Fruit fly (Drosophila melanogaster): ENCODE results near the gene CG8135.

The CG8135 gene

dm6 chr3R:9404104-9404512 is at the start of gene CG8135, which contains the start of the genes CG9356 and BBIP1:
TSS of gene CG8135 (plus strand) at chr3R:9404385.
TSS of gene CG9356 (minus strand) at chr3R:9404269.
TSS of gene BBIP1 (plus strand) at chr3R:9404385.
- peak; percentile 36 for TF ChIP-seq CG33017 (tag; optimal IDR thresholded peaks at IDR 0.05)
- peak; percentile 83 for TF ChIP-seq CG11617 (GFP tag; optimal IDR thresholded peaks at IDR 0.05)
- peak; percentile 49 for TF ChIP-seq CG7045 (GFP tag; optimal IDR thresholded peaks at IDR 0.05)
- peak; percentile 73 for TF ChIP-seq ovo (GFP tag; optimal IDR thresholded peaks at IDR 0.05)
- peak; percentile 78 for TF ChIP-seq CG7101 (tag; optimal IDR thresholded peaks at IDR 0.05)
- no peak for TF ChIP-seq cnc (optimal IDR thresholded peaks at IDR 0.05)
- no peak for TF ChIP-seq Hr96 (GFP tag; optimal IDR thresholded peaks at IDR 0.05)
- peak; percentile 62 for TF ChIP-seq cic (GFP tag; optimal IDR thresholded peaks at IDR 0.05)
- TF ChIP-seq Crg-1 (GFP tag; optimal IDR thresholded peaks at IDR 0.05), result peak; percentile 76
- no peak for TF ChIP-seq kay (GFP tag; ENCODE audit: borderline replicate concordance)
- peak; percentile 87 for TF ChIP-seq bab1 (GFP tag; optimal IDR thresholded peaks at IDR 0.05)
- peak; percentile 59 for TF ChIP-seq pad (GFP tag; optimal IDR thresholded peaks at IDR 0.05)
- peak; percentile 79 for TF ChIP-seq CG14711 (tag; optimal IDR thresholded peaks at IDR 0.05)
- TF ChIP-seq CG5204 (GFP tag; optimal IDR thresholded peaks at IDR 0.05), result no peak
- TF ChIP-seq Mnt (GFP tag; optimal IDR thresholded peaks at IDR 0.05), result peak; percentile 89
- peak; percentile 81 for TF ChIP-seq toe (GFP tag; optimal IDR thresholded peaks at IDR 0.05)
- TF ChIP-seq tj (GFP tag; optimal IDR thresholded peaks at IDR 0.05), result peak; percentile 95
- peak; percentile 19 for TF ChIP-seq Clk (GFP tag; optimal IDR thresholded peaks at IDR 0.05)
- TF ChIP-seq CG12768 (GFP tag; optimal IDR thresholded peaks at IDR 0.05), result peak; percentile 76
- TF ChIP-seq CG1620 (GFP tag; optimal IDR thresholded peaks at IDR 0.05), result peak; percentile 89

dm6 chr3R:9355195-9355594 is 49.0 kb upstream of the CG8135 start, which contains the start of gene CG43675:
TSS of gene CG43675 (plus strand) at chr3R:9355495.
- TF ChIP-seq Hr96 (GFP tag; optimal IDR thresholded peaks at IDR 0.05) (no peak), CG33017 (tag; optimal IDR thresholded peaks at IDR 0.05) (no peak), Crg-1 (GFP tag; optimal IDR thresholded peaks at IDR 0.05) (no peak), pad (GFP tag; optimal IDR thresholded peaks at IDR 0.05) (no peak), Mnt (GFP tag; optimal IDR thresholded peaks at IDR 0.05) (no peak), toe (GFP tag; optimal IDR thresholded peaks at IDR 0.05) (no peak), cnc (optimal IDR thresholded peaks at IDR 0.05) (no peak)

- TF ChIP-seq Mnt (GFP tag; optimal IDR thresholded peaks at IDR 0.05) (no peak), CG1620 (GFP tag; optimal IDR thresholded peaks at IDR 0.05) (no peak), cic (GFP tag; optimal IDR thresholded peaks at IDR 0.05) (no peak), CG11617 (GFP tag; optimal IDR thresholded peaks at IDR 0.05) (no peak), CG12768 (GFP tag; optimal IDR thresholded peaks at IDR 0.05) (no peak), CG5204 (GFP tag; optimal IDR thresholded peaks at IDR 0.05) (no peak), pad (GFP tag; optimal IDR thresholded peaks at IDR 0.05) (no peak), kay (GFP tag; ENCODE audit: borderline replicate concordance) (no peak), toe (GFP tag; optimal IDR thresholded peaks at IDR 0.05) (no peak), CG14711 (tag; optimal IDR thresholded peaks at IDR 0.05) (no peak)
Measured at dm6 chr3R:9359393-9359792, 44.8 kb upstream of the CG8135 start.

DNA sequence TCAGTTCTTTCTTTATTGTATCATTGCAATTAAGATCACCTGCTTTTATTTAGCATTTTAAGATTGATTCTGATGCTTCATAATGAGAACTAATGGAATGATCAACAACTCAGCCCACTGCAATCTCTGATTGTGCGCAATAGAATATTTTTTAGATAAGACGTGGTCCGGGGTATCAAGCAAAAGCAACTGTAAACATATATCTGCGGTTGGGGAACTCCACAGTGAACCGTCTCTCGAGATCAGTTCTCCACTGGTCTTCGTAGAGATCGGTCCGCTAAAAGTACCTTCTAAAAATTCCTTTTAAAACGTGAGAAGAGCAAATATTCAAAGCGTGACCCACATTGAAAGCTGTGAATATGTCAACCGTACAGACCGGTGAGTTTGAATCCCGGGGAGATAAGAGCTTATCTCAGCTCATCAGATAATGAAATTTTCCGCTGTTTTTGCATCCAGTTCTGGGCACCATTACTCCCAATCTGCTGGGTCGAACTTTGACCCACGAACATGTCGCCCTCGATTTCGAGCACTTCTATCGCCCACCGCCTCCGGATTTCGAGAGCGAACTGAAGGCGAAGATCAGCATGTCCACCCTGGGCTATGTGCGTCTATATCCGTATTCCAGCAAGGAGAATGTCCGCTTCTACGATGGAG is 41.0 kb upstream of the CG8135 start, which contains the start of gene CG18473:
CG18473 (plus strand) TSS at position 240 of the 654 bp plus-strand sequence.
- TF ChIP-seq Crg-1 (GFP tag; optimal IDR thresholded peaks at IDR 0.05) (no peak), kay (GFP tag; ENCODE audit: borderline replicate concordance) (peak; percentile 9)

DNA sequence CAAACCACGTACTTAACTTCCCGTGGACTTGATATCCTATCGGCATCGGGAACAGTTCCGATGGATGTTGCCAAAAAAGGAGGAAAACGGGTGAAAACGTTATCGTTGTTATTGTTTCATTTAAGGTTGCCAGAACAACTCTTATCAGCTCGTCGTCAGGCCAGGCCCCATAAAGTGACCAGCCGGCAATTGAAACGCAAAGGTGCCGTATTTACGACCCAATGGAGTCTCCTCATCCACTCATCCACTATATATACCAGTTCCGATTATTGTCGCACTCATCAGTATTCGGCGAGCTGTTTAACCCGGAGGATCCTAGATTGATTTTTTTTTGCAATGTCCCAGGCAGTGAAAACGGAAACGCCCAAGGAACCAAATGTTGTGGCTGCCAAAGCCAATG is 39.1 kb upstream of the CG8135 start, which contains the start of gene Srr:
Srr (plus strand) TSS at position 278 of the 400 bp plus-strand sequence.
- TF ChIP-seq Clk (GFP tag; optimal IDR thresholded peaks at IDR 0.05) (no peak), tj (GFP tag; optimal IDR thresholded peaks at IDR 0.05) (peak; percentile 6)

DNA sequence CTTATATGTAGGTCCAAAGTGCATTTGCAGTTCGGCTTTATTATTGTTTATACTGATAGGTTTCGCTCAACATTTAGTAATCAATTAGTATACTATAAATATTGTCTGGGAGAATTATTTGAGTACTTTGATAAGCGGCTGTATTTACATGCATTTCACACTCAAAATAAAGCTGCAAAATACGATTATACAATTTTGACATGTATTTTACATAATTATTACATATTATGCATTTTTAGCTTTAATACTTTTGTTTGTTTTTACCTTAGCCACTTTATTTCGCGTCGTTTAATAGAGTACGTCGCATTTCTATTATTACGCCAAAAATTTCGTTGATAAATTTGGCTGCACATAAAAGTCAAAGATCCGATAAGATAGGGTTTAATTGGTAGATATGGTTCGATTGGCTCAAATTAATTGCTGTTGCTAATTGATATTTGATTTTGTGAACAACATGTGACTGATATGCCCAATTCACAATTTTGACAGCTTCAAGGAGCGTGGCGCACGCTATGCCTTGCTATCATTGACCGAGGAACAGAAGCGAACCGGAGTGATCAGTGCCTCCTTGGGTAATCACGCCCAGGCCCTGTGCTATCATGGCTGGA is 38.2 kb upstream of the CG8135 start:
- TF ChIP-seq Crg-1 (GFP tag; optimal IDR thresholded peaks at IDR 0.05) (no peak), pad (GFP tag; optimal IDR thresholded peaks at IDR 0.05) (no peak), CG14711 (tag; optimal IDR thresholded peaks at IDR 0.05) (no peak), CG7101 (tag; optimal IDR thresholded peaks at IDR 0.05) (no peak), cic (GFP tag; optimal IDR thresholded peaks at IDR 0.05) (no peak), kay (GFP tag; ENCODE audit: borderline replicate concordance) (peak; percentile 95), CG11617 (GFP tag; optimal IDR thresholded peaks at IDR 0.05) (no peak), toe (GFP tag; optimal IDR thresholded peaks at IDR 0.05) (no peak)

dm6 chr3R:9370413-9370812 is 33.8 kb upstream of the CG8135 start:
- TF ChIP-seq CG7101 (tag; optimal IDR thresholded peaks at IDR 0.05), result no peak
- TF ChIP-seq CG12768 (GFP tag; optimal IDR thresholded peaks at IDR 0.05), result no peak
- TF ChIP-seq CG7045 (GFP tag; optimal IDR thresholded peaks at IDR 0.05), result no peak
- no peak for TF ChIP-seq ovo (GFP tag; optimal IDR thresholded peaks at IDR 0.05)
- TF ChIP-seq cic (GFP tag; optimal IDR thresholded peaks at IDR 0.05), result no peak
- no peak for TF ChIP-seq cnc (optimal IDR thresholded peaks at IDR 0.05)
- TF ChIP-seq bab1 (GFP tag; optimal IDR thresholded peaks at IDR 0.05), result no peak
- TF ChIP-seq kay (GFP tag; ENCODE audit: borderline replicate concordance), result peak; percentile 79
- TF ChIP-seq CG11617 (GFP tag; optimal IDR thresholded peaks at IDR 0.05), result peak; percentile 23

Data from whole organism, adult.